Fruit fly (Drosophila melanogaster) whole organism, embryonic: ENCODE results near the gene CG6749.

Source experiments
- ATbp ChIP-seq: fragments of 200-800 bp; sonication (Bioruptor generic); optimal IDR thresholded peaks from 2 replicates; lab custom pipeline; 2017; ENCODE audit warnings: missing biosample characterization, mild to moderate bottlenecking, missing genetic modification characterization, missing genetic modification reagents
- Atf-2 ChIP-seq: fragments of 200-800 bp; sonication (Bioruptor generic); optimal IDR thresholded peaks from 2 replicates; lab custom pipeline; 2016; ENCODE audit warnings: missing biosample characterization, missing genetic modification characterization
- Atf3 ChIP-seq: fragments of 200-800 bp; sonication (Bioruptor generic); optimal IDR thresholded peaks from 3 replicates; lab custom pipeline; 2016; ENCODE audit warnings: missing biosample characterization, missing genetic modification characterization
- B-H2 ChIP-seq: fragments of 200-800 bp; sonication (Bioruptor generic); optimal IDR thresholded peaks from 2 replicates; lab custom pipeline; 2018; ENCODE audit warnings: missing biosample characterization, mild to moderate bottlenecking, missing genetic modification characterization
- C15 ChIP-seq: fragments of 200-800 bp; sonication (Bioruptor generic); IDR thresholded peaks from 3 replicates; pipeline ENCODE4 v1.3.6; 2022; ENCODE audit warnings: missing biosample characterization, missing genetic modification characterization
- CG10147 ChIP-seq: fragments of 200-800 bp; sonication (Bioruptor generic); optimal IDR thresholded peaks from 2 replicates; lab custom pipeline; 2019; ENCODE audit warnings: missing biosample characterization, mild to moderate bottlenecking, missing genetic modification characterization, moderate library complexity
- CG11456 ChIP-seq: fragments of 200-800 bp; sonication (Bioruptor generic); IDR thresholded peaks from 3 replicates; pipeline ENCODE4 v1.3.6; 2022; ENCODE audit warnings: missing biosample characterization, missing genetic modification characterization
- CG13894 ChIP-seq: fragments of 200-800 bp; sonication (Bioruptor generic); optimal IDR thresholded peaks from 3 replicates; lab custom pipeline; 2018; ENCODE audit warnings: missing biosample characterization, mild to moderate bottlenecking, missing genetic modification characterization, moderate library complexity
- CG15514 ChIP-seq: fragments of 200-800 bp; sonication (Bioruptor generic); optimal IDR thresholded peaks from 3 replicates; lab custom pipeline; 2017; ENCODE audit warnings: missing biosample characterization, missing genetic modification characterization, mild to moderate bottlenecking, moderate library complexity, missing genetic modification reagents
- CG17385 ChIP-seq: fragments of 200-800 bp; sonication (Bioruptor generic); optimal IDR thresholded peaks from 3 replicates; lab custom pipeline; 2018; ENCODE audit warnings: missing biosample characterization, mild to moderate bottlenecking, missing genetic modification characterization
- CG2678 ChIP-seq: fragments of 200-800 bp; sonication (Bioruptor generic); optimal IDR thresholded peaks from 3 replicates; lab custom pipeline; 2019; ENCODE audit warnings: missing biosample characterization, mild to moderate bottlenecking, missing genetic modification characterization, moderate library complexity
- CG30403 ChIP-seq: fragments of 200-800 bp; sonication (Bioruptor generic); optimal IDR thresholded peaks from 3 replicates; lab custom pipeline; 2016; ENCODE audit warnings: missing biosample characterization, missing genetic modification characterization
- CG32772 ChIP-seq: fragments of 200-800 bp; sonication (Bioruptor generic); IDR thresholded peaks from 2 replicates; pipeline ENCODE4 v1.3.6; 2022; ENCODE audit warnings: missing biosample characterization, missing genetic modification characterization
- CG34422 ChIP-seq: fragments of 200-800 bp; sonication (Bioruptor generic); IDR thresholded peaks from 3 replicates; pipeline ENCODE4 v1.3.6; 2022; ENCODE audit warnings: missing biosample characterization, missing genetic modification characterization
- CG3838 ChIP-seq: fragments of 200-800 bp; sonication (Bioruptor generic); optimal IDR thresholded peaks from 3 replicates; lab custom pipeline; 2016; ENCODE audit warnings: missing biosample characterization, missing genetic modification characterization
- CG9609 ChIP-seq: fragments of 200-800 bp; sonication (Bioruptor generic); optimal IDR thresholded peaks from 3 replicates; lab custom pipeline; 2016; ENCODE audit warnings: missing biosample characterization, missing genetic modification characterization
- CTCF ChIP-seq: fragments of 200-800 bp; sonication (Bioruptor generic); optimal IDR thresholded peaks from 2 replicates; lab custom pipeline; 2017; ENCODE audit warnings: missing biosample characterization, mild to moderate bottlenecking, missing genetic modification characterization, moderate library complexity
- Chrac-16 ChIP-seq: fragments of 200-800 bp; sonication (Bioruptor generic); optimal IDR thresholded peaks from 3 replicates; lab custom pipeline; 2016; ENCODE audit warnings: missing biosample characterization, missing genetic modification characterization
- D19A ChIP-seq: fragments of 200-800 bp; optimal IDR thresholded peaks from 3 replicates; lab custom pipeline; 2019; ENCODE audit warnings: missing biosample characterization, mild to moderate bottlenecking, missing genetic modification characterization, moderate library complexity
- Doc3 ChIP-seq: fragments of 200-800 bp; sonication (Bioruptor generic); IDR thresholded peaks from 3 replicates; pipeline ENCODE4 v1.3.6; 2022; ENCODE audit warnings: missing biosample characterization, missing genetic modification characterization; ENCODE audit not compliant: partially characterized antibody
- Fer2 ChIP-seq: fragments of 200-800 bp; sonication (Bioruptor generic); optimal IDR thresholded peaks from 2 replicates; lab custom pipeline; 2018; ENCODE audit warnings: missing biosample characterization, mild to moderate bottlenecking, missing genetic modification characterization, moderate library complexity
- Fer3 ChIP-seq: fragments of 200-800 bp; sonication (Bioruptor generic); optimal IDR thresholded peaks from 2 replicates; lab custom pipeline; 2018; ENCODE audit warnings: missing biosample characterization, mild to moderate bottlenecking, missing genetic modification characterization, moderate library complexity
- H15 ChIP-seq: fragments of 200-800 bp; sonication (Bioruptor generic); IDR thresholded peaks from 3 replicates; pipeline ENCODE4 v1.3.6; 2022; ENCODE audit warnings: missing biosample characterization, missing genetic modification characterization
- HLHmδ ChIP-seq: fragments of 200-800 bp; sonication (Bioruptor generic); optimal IDR thresholded peaks from 2 replicates; lab custom pipeline; 2018; ENCODE audit warnings: missing biosample characterization, mild to moderate bottlenecking, missing genetic modification characterization, moderate library complexity
- HmgD ChIP-seq: fragments of 200-800 bp; sonication (Bioruptor generic); optimal IDR thresholded peaks from 3 replicates; lab custom pipeline; 2016; ENCODE audit warnings: missing biosample characterization, missing genetic modification characterization
- Hr78 ChIP-seq, 2 experiments: fragments of 200-800 bp in 1 of 2; fragments of >200 bp in 1 of 2; sonication (Bioruptor generic) in 1 of 2; optimal IDR thresholded peaks; 2 replicates each; lab custom pipeline; 2017 to 2019; ENCODE audit warnings: missing biosample characterization in 2 of 2, missing genetic modification characterization in 2 of 2, mild to moderate bottlenecking in 1 of 2, moderate library complexity in 1 of 2
- Oli ChIP-seq: fragments of 200-800 bp; sonication (Bioruptor generic); optimal IDR thresholded peaks from 2 replicates; lab custom pipeline; 2018; ENCODE audit warnings: missing biosample characterization, mild to moderate bottlenecking, missing genetic modification characterization, moderate library complexity
- Sox100B ChIP-seq: fragments of 200-800 bp; sonication (Bioruptor generic); optimal IDR thresholded peaks from 3 replicates; lab custom pipeline; 2018; ENCODE audit warnings: missing biosample characterization, mild to moderate bottlenecking, missing genetic modification characterization
- Sox102F ChIP-seq: fragments of 200-800 bp; sonication (Bioruptor generic); optimal IDR thresholded peaks from 2 replicates; lab custom pipeline; 2018; ENCODE audit warnings: missing biosample characterization, mild to moderate bottlenecking, missing genetic modification characterization, moderate library complexity
- Taf1 ChIP-seq: fragments of 200-800 bp; sonication (Bioruptor generic); IDR thresholded peaks from 2 replicates; pipeline ENCODE4 v1.3.6; 2022; ENCODE audit warnings: missing biosample characterization, missing genetic modification characterization
- Usf ChIP-seq: fragments of 200-800 bp; sonication (Bioruptor generic); optimal IDR thresholded peaks from 2 replicates; lab custom pipeline; 2017; ENCODE audit warnings: missing genotype, missing biosample characterization, missing genetic modification characterization
- YL-1 ChIP-seq: fragments of 200-800 bp; sonication (Bioruptor generic); optimal IDR thresholded peaks from 3 replicates; lab custom pipeline; 2017; ENCODE audit warnings: missing biosample characterization, mild to moderate bottlenecking, missing genetic modification characterization
- bcd ChIP-seq: fragments of 200-800 bp; sonication (Bioruptor generic); optimal IDR thresholded peaks from 2 replicates; lab custom pipeline; 2017; ENCODE audit warnings: missing biosample characterization, mild to moderate bottlenecking, missing genetic modification characterization
- br ChIP-seq: fragments of >200 bp; optimal IDR thresholded peaks from 2 replicates; lab custom pipeline; 2017
- cato ChIP-seq: fragments of 200-800 bp; sonication (Bioruptor generic); optimal IDR thresholded peaks from 2 replicates; lab custom pipeline; 2016; ENCODE audit warnings: missing biosample characterization, missing genetic modification characterization, borderline replicate concordance
- dysf ChIP-seq: fragments of 200-800 bp; sonication (Bioruptor generic); IDR thresholded peaks from 3 replicates; pipeline ENCODE4 v1.3.6; 2022; ENCODE audit warnings: missing biosample characterization, missing genetic modification characterization
- ems ChIP-seq: fragments of 200-800 bp; sonication (Bioruptor generic); optimal IDR thresholded peaks from 3 replicates; lab custom pipeline; 2016; ENCODE audit warnings: missing biosample characterization, missing genetic modification characterization
- esg ChIP-seq: fragments of 200-800 bp; sonication (Bioruptor generic); conservative IDR thresholded peaks from 2 replicates; pipeline ENCODE4 v1.3.6; 2022; ENCODE audit warnings: missing biosample characterization, missing genetic modification characterization
- exex ChIP-seq: fragments of 200-800 bp; sonication (Bioruptor generic); optimal IDR thresholded peaks from 4 replicates; lab custom pipeline; 2018; ENCODE audit warnings: missing biosample characterization, mild to moderate bottlenecking, missing genetic modification characterization, moderate library complexity
- eyg ChIP-seq: fragments of 200-800 bp; sonication (Bioruptor generic); optimal IDR thresholded peaks from 3 replicates; lab custom pipeline; 2016; ENCODE audit warnings: missing biosample characterization, missing genetic modification characterization
- maf-S ChIP-seq: fragments of 200-800 bp; sonication (Bioruptor generic); optimal IDR thresholded peaks from 2 replicates; lab custom pipeline; 2016; ENCODE audit warnings: missing biosample characterization, missing genetic modification characterization
- odd ChIP-seq: fragments of 200-800 bp; sonication (Bioruptor generic); optimal IDR thresholded peaks from 2 replicates; lab custom pipeline; 2017; ENCODE audit warnings: missing biosample characterization, mild to moderate bottlenecking, missing genetic modification characterization
- pnt ChIP-seq: fragments of 200-800 bp; sonication (Bioruptor generic); optimal IDR thresholded peaks from 3 replicates; lab custom pipeline; 2016; ENCODE audit warnings: missing biosample characterization, missing genetic modification characterization
- pum ChIP-seq: fragments of 200-800 bp; sonication (Bioruptor generic); optimal IDR thresholded peaks from 2 replicates; lab custom pipeline; 2016; ENCODE audit warnings: missing biosample characterization, missing genetic modification characterization
- slp2 ChIP-seq: fragments of 200-800 bp; sonication (Bioruptor generic); optimal IDR thresholded peaks from 2 replicates; lab custom pipeline; 2016; ENCODE audit warnings: missing biosample characterization, missing genetic modification characterization
- sna ChIP-seq: fragments of 200-800 bp; sonication (Bioruptor generic); IDR thresholded peaks from 2 replicates; pipeline ENCODE4 v1.3.6; 2022; ENCODE audit warnings: missing biosample characterization, missing genetic modification characterization; ENCODE audit not compliant: partially characterized antibody
- zen ChIP-seq: fragments of 200-800 bp; sonication (Bioruptor generic); optimal IDR thresholded peaks from 3 replicates; lab custom pipeline; 2018; ENCODE audit warnings: missing biosample characterization, mild to moderate bottlenecking, missing genetic modification characterization, moderate library complexity
- zen2 ChIP-seq: fragments of 200-800 bp; sonication (Bioruptor generic); IDR thresholded peaks from 3 replicates; pipeline ENCODE4 v1.3.6; 2022; ENCODE audit warnings: missing biosample characterization, missing genetic modification characterization; ENCODE audit not compliant: partially characterized antibody
- zf30C ChIP-seq: fragments of 200-800 bp; sonication (Bioruptor generic); optimal IDR thresholded peaks from 3 replicates; lab custom pipeline; 2018; ENCODE audit warnings: missing biosample characterization, mild to moderate bottlenecking, missing genetic modification characterization

The CG6749 gene

dm6 chr3L:9696650-9697526 is 36.7 kb downstream of the CG6749 start, which contains the start of gene Prps (continued):
- peak; percentile 57 for TF ChIP-seq CG32772 (GFP tag; lab: Robert Waterston, UW)
- TF ChIP-seq Oli (tag; lab: Kevin White, UChicago) = peak; percentile 30
- peak; percentile 76 for TF ChIP-seq CG2678
- TF ChIP-seq C15 (GFP tag; lab: Robert Waterston, UW) = peak; percentile 64; the same call in 1 of the 3 replicates
- peak; percentile 83 for TF ChIP-seq dysf
- TF ChIP-seq CG34422 (GFP tag; lab: Robert Waterston, UW) = peak; percentile 87
- peak; percentile 75 for TF ChIP-seq CG17385 (GFP tag; lab: Kevin White, UChicago)
- peak; percentile 81 for TF ChIP-seq Taf1
- peak; percentile 17 for TF ChIP-seq CTCF
- TF ChIP-seq CG10147 = peak; percentile 30
- peak; percentile 100 for TF ChIP-seq D19A
- peak; percentile 65 for TF ChIP-seq odd (GFP tag; lab: Kevin White, UChicago)
- TF ChIP-seq CG3838 (GFP tag; lab: Kevin White, UChicago) = peak; percentile 22
- no peak for TF ChIP-seq esg (GFP tag; lab: Robert Waterston, UW)
- no peak for TF ChIP-seq HLHmδ (GFP tag; lab: Kevin White, UChicago)
- TF ChIP-seq H15 (GFP tag; lab: Robert Waterston, UW) = peak; percentile 81; the same call in 2 of the 3 replicates
- no peak for TF ChIP-seq zen (tag; lab: Kevin White, UChicago)
- TF ChIP-seq CG9609 (GFP tag; lab: Kevin White, UChicago) = peak; percentile 72
- no peak for TF ChIP-seq sna (GFP tag; lab: Robert Waterston, UW)
- TF ChIP-seq HmgD = no peak
- peak; percentile 67 for TF ChIP-seq Atf-2 (GFP tag; lab: Kevin White, UChicago)
- no peak for TF ChIP-seq cato
- peak; percentile 44 for TF ChIP-seq Sox100B
- no peak for TF ChIP-seq zf30C (GFP tag; lab: Kevin White, UChicago)
- no peak for TF ChIP-seq br (lab: Kevin White, UChicago)
- TF ChIP-seq exex (tag; lab: Kevin White, UChicago) = peak; percentile 60
- TF ChIP-seq Usf (GFP tag; lab: Kevin White, UChicago) = no peak
- TF ChIP-seq eyg (GFP tag; lab: Kevin White, UChicago) = peak; percentile 20
- TF ChIP-seq pnt (GFP tag; lab: Kevin White, UChicago) = peak; percentile 74
- peak; percentile 74 for TF ChIP-seq CG15514 (GFP tag; lab: Kevin White, UChicago)
- peak; percentile 63 for TF ChIP-seq Chrac-16 (GFP tag; lab: Kevin White, UChicago)
- peak; percentile 68 for TF ChIP-seq bcd
- peak; percentile 81 for TF ChIP-seq ems
- TF ChIP-seq zen2 (GFP tag; lab: Robert Waterston, UW) = no peak
- peak; percentile 63 for TF ChIP-seq maf-S (GFP tag; lab: Kevin White, UChicago)
- TF ChIP-seq YL-1 (GFP tag; lab: Kevin White, UChicago) = peak; percentile 29
- TF ChIP-seq CG11456 (GFP tag; lab: Robert Waterston, UW) = peak; percentile 88
- TF ChIP-seq ATbp (GFP tag; lab: Kevin White, UChicago) = peak; percentile 55
- 0 out of 3 replicates have a peak, but pooled peaks have one; percentile 32 for TF ChIP-seq Doc3 (GFP tag; lab: Robert Waterston, UW)
- TF ChIP-seq Fer2 = peak; percentile 5
- peak; percentile 83 for TF ChIP-seq Fer3 (tag; lab: Kevin White, UChicago)
- TF ChIP-seq Hr78 (GFP tag; optimal IDR thresholded peaks at IDR 0.05; lab: Kevin White, UChicago) = peak in 1 of 2 experiments; percentile 18
- peak; percentile 75 for TF ChIP-seq CG30403 (GFP tag; lab: Kevin White, UChicago)
- TF ChIP-seq B-H2 (GFP tag; lab: Kevin White, UChicago) = peak; percentile 62
- peak; percentile 33 for TF ChIP-seq slp2 (GFP tag; lab: Kevin White, UChicago)
- TF ChIP-seq Atf3 = peak; percentile 35
- peak; percentile 72 for TF ChIP-seq pum (GFP tag; lab: Kevin White, UChicago)
- TF ChIP-seq CG13894 (tag; lab: Kevin White, UChicago) = peak; percentile 85
- peak; percentile 62 for TF ChIP-seq Sox102F (GFP tag; lab: Kevin White, UChicago)
